Fruit fly (Drosophila melanogaster): ENCODE data around the gene Nup35.

DNA sequence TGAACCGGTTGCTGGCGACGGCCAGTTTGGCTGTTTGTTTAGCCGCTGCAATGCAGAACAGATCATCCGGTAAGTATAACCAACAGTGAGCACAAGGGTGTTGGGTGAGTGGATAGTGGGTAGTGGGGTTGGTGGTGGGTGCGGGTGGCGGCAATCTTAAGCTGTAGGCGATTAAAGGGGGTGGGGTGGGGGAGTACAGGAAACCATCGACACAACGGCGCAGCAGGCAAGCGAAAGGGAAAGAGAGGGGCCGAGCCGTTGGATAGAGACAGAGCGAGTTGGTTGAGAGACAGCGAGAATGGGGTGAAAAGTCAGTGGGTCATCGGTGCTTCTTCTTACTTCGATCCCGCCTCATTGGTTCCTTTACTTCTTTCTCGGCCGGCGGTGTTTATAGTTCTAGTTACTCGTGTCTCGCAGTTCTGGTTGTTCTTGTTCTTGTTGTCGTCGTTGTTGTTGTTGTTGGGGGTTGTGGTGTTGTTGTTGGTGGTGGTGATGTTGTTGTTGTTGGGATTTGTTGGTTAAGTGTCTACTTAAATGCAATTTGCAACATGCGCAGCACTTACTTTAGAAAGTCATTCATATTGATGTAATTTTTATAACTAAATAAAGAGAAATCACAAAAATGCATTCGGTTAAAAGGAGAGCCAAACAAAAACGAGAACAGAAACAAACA, 11.6 kb upstream of the Nup35 start:
- TF ChIP-seq MTF-1 (GFP tag; optimal IDR thresholded peaks at IDR 0.05; ENCODE audit: borderline replicate concordance) (no peak), E2f1 (GFP tag; IDR thresholded peaks at IDR 0.05) (no peak), CG7745 (tag; optimal IDR thresholded peaks at IDR 0.05) (no peak), eyg (GFP tag; optimal IDR thresholded peaks at IDR 0.05) (no peak), fu2 (GFP tag; optimal IDR thresholded peaks at IDR 0.05) (no peak), CG3838 (GFP tag; optimal IDR thresholded peaks at IDR 0.05) (no peak), pzg (GFP tag; optimal IDR thresholded peaks at IDR 0.05) (no peak)

Data from whole organism, embryonic.